Fruit fly (Drosophila melanogaster): ENCODE data around the gene Nemp.

Gene Nemp

dm6 chrX:16650078-16651063, 4.4 kb downstream of the Nemp start (continued):
- TF ChIP-seq Stat92E (GFP tag; optimal IDR thresholded peaks at IDR 0.05) (no peak), emc (GFP tag; optimal IDR thresholded peaks at IDR 0.05) (no peak), CG10366 (GFP tag; IDR thresholded peaks at IDR 0.05) (peak; percentile 85), scrt (GFP tag; optimal IDR thresholded peaks at IDR 0.05) (no peak), dati (GFP tag; IDR thresholded peaks at IDR 0.05) (no peak), B-H1 (GFP tag; IDR thresholded peaks at IDR 0.05) (peak; percentile 68; the same call in 2 of the 3 replicates), Jarid2 (GFP tag; optimal IDR thresholded peaks at IDR 0.05) (no peak), aop (GFP tag; IDR thresholded peaks at IDR 0.05) (no peak), CG12071 (GFP tag; optimal IDR thresholded peaks at IDR 0.05) (no peak), btn (GFP tag; optimal IDR thresholded peaks at IDR 0.05) (no peak), dan (GFP tag; IDR thresholded peaks at IDR 0.05) (no peak), CG3847 (GFP tag; IDR thresholded peaks at IDR 0.05) (no peak), CG2120 (GFP tag; optimal IDR thresholded peaks at IDR 0.05) (no peak), CG11093 (GFP tag; IDR thresholded peaks at IDR 0.05) (no peak), nom (GFP tag; optimal IDR thresholded peaks at IDR 0.05) (no peak), D19B (GFP tag; optimal IDR thresholded peaks at IDR 0.05) (no peak), Bgb (GFP tag; IDR thresholded peaks at IDR 0.05; ENCODE audit: partially characterized antibody) (no peak), Abd-B (GFP tag; optimal IDR thresholded peaks at IDR 0.05) (no peak), Opbp (GFP tag; IDR thresholded peaks at IDR 0.05; ENCODE audit: partially characterized antibody) (no peak), CG8290 (GFP tag; optimal IDR thresholded peaks at IDR 0.05) (no peak), CG8290 (tag; optimal IDR thresholded peaks at IDR 0.05) (peak in 1 of 2 experiments; percentile 15), MTF-1 (GFP tag; optimal IDR thresholded peaks at IDR 0.05; ENCODE audit: borderline replicate concordance) (peak; percentile 3), CG9817 (tag; optimal IDR thresholded peaks at IDR 0.05) (no peak), Usf (GFP tag; optimal IDR thresholded peaks at IDR 0.05) (no peak), hb (GFP tag; IDR thresholded peaks at IDR 0.05; ENCODE audit: partially characterized antibody) (no peak), nau (GFP tag; optimal IDR thresholded peaks at IDR 0.05) (no peak), H15 (GFP tag; IDR thresholded peaks at IDR 0.05) (peak; percentile 64), nmo (GFP tag; optimal IDR thresholded peaks at IDR 0.05) (peak; percentile 79), Sox100B (GFP tag; optimal IDR thresholded peaks at IDR 0.05) (no peak), stwl (tag; optimal IDR thresholded peaks at IDR 0.05) (no peak), luna (GFP tag; optimal IDR thresholded peaks at IDR 0.05) (peak; percentile 3), CG7556 (GFP tag; optimal IDR thresholded peaks at IDR 0.05) (no peak), Mad (GFP tag; optimal IDR thresholded peaks at IDR 0.05) (no peak), CG7963 (GFP tag; IDR thresholded peaks at IDR 0.05; ENCODE audit: partially characterized antibody) (no peak), Mrtf (GFP tag; IDR thresholded peaks at IDR 0.05) (peak; percentile 66), hbn (GFP tag; IDR thresholded peaks at IDR 0.05; ENCODE audit: partially characterized antibody) (no peak), CG4854 (GFP tag; optimal IDR thresholded peaks at IDR 0.05) (no peak), CG7839 (tag; optimal IDR thresholded peaks at IDR 0.05) (peak; percentile 70), Dref (GFP tag; IDR thresholded peaks at IDR 0.05) (no peak), CG6175 (GFP tag; IDR thresholded peaks at IDR 0.05) (peak; percentile 15; the same call in 1 of the 3 replicates), sr (GFP tag; IDR thresholded peaks at IDR 0.05) (0 out of 3 replicates have a peak, but pooled peaks have one; percentile 22), kni (GFP tag; optimal IDR thresholded peaks at IDR 0.05) (no peak), MBD-R2 (GFP tag; IDR thresholded peaks at IDR 0.05) (no peak), gfzf (GFP tag; optimal IDR thresholded peaks at IDR 0.05) (no peak), run (tag; optimal IDR thresholded peaks at IDR 0.05) (peak; percentile 83), ase (GFP tag; IDR thresholded peaks at IDR 0.05) (no peak), Lhr (GFP tag; optimal IDR thresholded peaks at IDR 0.05) (no peak), Xbp1 (GFP tag; optimal IDR thresholded peaks at IDR 0.05) (peak; percentile 21)

Data from whole organism, embryonic.